Fruit fly (Drosophila melanogaster) whole organism: ENCODE data around the gene CG15579.

Experiments used
- CG8478 ChIP-seq: fragments of >200 bp; optimal IDR thresholded peaks from 2 replicates; lab custom pipeline; 2018; ENCODE audit warnings: inconsistent platforms
- Dll ChIP-seq: fragments of >200 bp; optimal IDR thresholded peaks from 2 replicates; lab custom pipeline; 2017
- EcR ChIP-seq, 2 experiments: fragments of >200 bp; optimal IDR thresholded peaks; 2 replicates each; lab custom pipeline; 2017; ENCODE audit warnings: missing biosample characterization in 2 of 2, missing genetic modification characterization in 2 of 2, missing genetic modification reagents in 2 of 2
- pan ChIP-seq: fragments of >200 bp; optimal IDR thresholded peaks from 2 replicates; lab custom pipeline; 2017
- psq ChIP-seq: fragments of >200 bp; optimal IDR thresholded peaks from 2 replicates; lab custom pipeline; 2017
- usp ChIP-seq: fragments of >200 bp; optimal IDR thresholded peaks from 2 replicates; lab custom pipeline; 2017; ENCODE audit warnings: missing biosample characterization, missing genetic modification characterization, mixed read lengths

dm6 chrX:4277861-4278260 is 33.7 kb downstream of the CG15579 start, which contains the start of gene CG15578:
- TF ChIP-seq usp (GFP tag; lab: Kevin White, UChicago): no peak
- TF ChIP-seq psq (lab: Kevin White, UChicago): no peak
- TF ChIP-seq pan (lab: Kevin White, UChicago): no peak
- no peak for TF ChIP-seq CG8478 (lab: Kevin White, UChicago)
- no peak for TF ChIP-seq EcR (GFP tag; optimal IDR thresholded peaks at IDR 0.05; lab: Kevin White, UChicago)
- TF ChIP-seq Dll (lab: Kevin White, UChicago): no peak
